Fruit fly (Drosophila melanogaster) whole organism, prepupa: ENCODE measurements around the gene CG6933.

Experiments
- Blimp-1 ChIP-seq: fragments of 200-800 bp; sonication (Bioruptor generic); optimal IDR thresholded peaks from 3 replicates; lab custom pipeline; 2017; ENCODE audit warnings: missing biosample characterization, missing genetic modification characterization, mild to moderate bottlenecking, moderate library complexity, missing genetic modification reagents
- CG10631 ChIP-seq: fragments of 200-800 bp; sonication (Bioruptor generic); optimal IDR thresholded peaks from 2 replicates; lab custom pipeline; 2016; ENCODE audit warnings: missing biosample characterization, missing genetic modification characterization
- CG10669 ChIP-seq: fragments of 200-800 bp; sonication (Bioruptor generic); optimal IDR thresholded peaks from 3 replicates; lab custom pipeline; 2018; ENCODE audit warnings: missing biosample characterization, mild to moderate bottlenecking, missing genetic modification characterization, moderate library complexity
- CG11902 ChIP-seq: fragments of 200-800 bp; sonication (Bioruptor generic); optimal IDR thresholded peaks from 3 replicates; lab custom pipeline; 2016; ENCODE audit warnings: missing biosample characterization, missing genetic modification characterization
- CG15336 ChIP-seq: fragments of 200-800 bp; sonication (Bioruptor generic); IDR thresholded peaks from 2 replicates; pipeline ENCODE4 v1.3.6; 2022; ENCODE audit warnings: missing biosample characterization, missing genetic modification characterization
- CG1621 ChIP-seq: fragments of 200-800 bp; sonication (Bioruptor generic); optimal IDR thresholded peaks from 3 replicates; lab custom pipeline; 2018; ENCODE audit warnings: missing biosample characterization, mild to moderate bottlenecking, missing genetic modification characterization
- CG16779 ChIP-seq: fragments of 200-800 bp; sonication (Bioruptor generic); optimal IDR thresholded peaks from 3 replicates; lab custom pipeline; 2017; ENCODE audit warnings: missing biosample characterization, mild to moderate bottlenecking, missing genetic modification characterization
- CG3032 ChIP-seq: fragments of 200-800 bp; optimal IDR thresholded peaks from 2 replicates; lab custom pipeline; 2019; ENCODE audit warnings: missing biosample characterization, mild to moderate bottlenecking, missing genetic modification characterization, moderate library complexity
- CG31627 ChIP-seq: fragments of 200-800 bp; sonication (Bioruptor generic); optimal IDR thresholded peaks from 3 replicates; lab custom pipeline; 2016; ENCODE audit warnings: missing biosample characterization, missing genetic modification characterization
- CG34406 ChIP-seq: fragments of 200-800 bp; sonication (Bioruptor generic); optimal IDR thresholded peaks from 3 replicates; lab custom pipeline; 2016; ENCODE audit warnings: missing biosample characterization, missing genetic modification characterization
- CG3919 ChIP-seq: fragments of 200-800 bp; sonication (Bioruptor generic); optimal IDR thresholded peaks from 3 replicates; lab custom pipeline; 2016; ENCODE audit warnings: missing biosample characterization, missing genetic modification characterization
- CG4318 ChIP-seq: fragments of 200-800 bp; sonication (Bioruptor generic); optimal IDR thresholded peaks from 3 replicates; lab custom pipeline; 2017; ENCODE audit warnings: missing biosample characterization, mild to moderate bottlenecking, missing genetic modification characterization
- CG6163 ChIP-seq: fragments of 200-800 bp; sonication (Bioruptor generic); IDR thresholded peaks from 3 replicates; pipeline ENCODE4 v1.3.6; 2022; ENCODE audit warnings: missing biosample characterization, missing genetic modification characterization
- CG6854 ChIP-seq: fragments of 200-800 bp; sonication (Bioruptor generic); optimal IDR thresholded peaks from 2 replicates; lab custom pipeline; 2017; ENCODE audit warnings: missing biosample characterization, mild to moderate bottlenecking, missing genetic modification characterization
- CG8119 ChIP-seq: fragments of 200-800 bp; sonication (Bioruptor generic); IDR thresholded peaks from 3 replicates; pipeline ENCODE4 v1.3.6; 2022; ENCODE audit warnings: missing biosample characterization, missing genetic modification characterization
- CG8319 ChIP-seq: fragments of 200-800 bp; sonication (Bioruptor generic); optimal IDR thresholded peaks from 3 replicates; lab custom pipeline; 2016; ENCODE audit warnings: missing biosample characterization, missing genetic modification characterization
- CG8632 ChIP-seq: fragments of 200-800 bp; sonication (Bioruptor generic); optimal IDR thresholded peaks from 3 replicates; lab custom pipeline; 2016; ENCODE audit warnings: missing biosample characterization, missing genetic modification characterization
- CG9139 ChIP-seq: fragments of 200-800 bp; sonication (Bioruptor generic); optimal IDR thresholded peaks from 3 replicates; lab custom pipeline; 2017; ENCODE audit warnings: missing biosample characterization, mild to moderate bottlenecking, missing genetic modification characterization
- Eip75B ChIP-seq: fragments of 200-800 bp; sonication (Bioruptor generic); optimal IDR thresholded peaks from 3 replicates; lab custom pipeline; 2016; ENCODE audit warnings: missing biosample characterization, missing genetic modification characterization
- Eip78C ChIP-seq: fragments of 200-800 bp; sonication (Bioruptor generic); peaks from one replicate; lab custom pipeline; 2016; ENCODE audit warnings: missing biosample characterization, missing genetic modification characterization
- Ets21C ChIP-seq: fragments of 200-800 bp; sonication (Bioruptor generic); optimal IDR thresholded peaks from 3 replicates; lab custom pipeline; 2016; ENCODE audit warnings: missing biosample characterization, missing genetic modification characterization
- Ets96B ChIP-seq: fragments of 200-800 bp; optimal IDR thresholded peaks from 2 replicates; lab custom pipeline; 2019; ENCODE audit warnings: missing biosample characterization, mild to moderate bottlenecking, missing genetic modification characterization, moderate library complexity
- Gug ChIP-seq: fragments of 200-800 bp; sonication (Bioruptor generic); IDR thresholded peaks from 2 replicates; pipeline ENCODE4 v1.3.6; 2022; ENCODE audit warnings: missing biosample characterization, missing genetic modification characterization
- Hr38 ChIP-seq: sonication (Bioruptor generic); optimal IDR thresholded peaks from 2 replicates; lab custom pipeline; 2016; ENCODE audit warnings: missing biosample characterization, missing genetic modification characterization
- Hr39 ChIP-seq: fragments of 200-800 bp; sonication (Bioruptor generic); optimal IDR thresholded peaks from 2 replicates; lab custom pipeline; 2016; ENCODE audit warnings: missing biosample characterization, missing genetic modification characterization
- Hr4 ChIP-seq: fragments of 200-800 bp; sonication (Bioruptor generic); optimal IDR thresholded peaks from 3 replicates; lab custom pipeline; 2016; ENCODE audit warnings: missing biosample characterization, missing genetic modification characterization
- Lpt ChIP-seq: fragments of 200-800 bp; sonication (Bioruptor generic); optimal IDR thresholded peaks from 3 replicates; lab custom pipeline; 2016; ENCODE audit warnings: missing biosample characterization, missing genetic modification characterization
- Met ChIP-seq: fragments of 200-800 bp; sonication (Bioruptor generic); optimal IDR thresholded peaks from 3 replicates; lab custom pipeline; 2016; ENCODE audit warnings: missing biosample characterization, missing genetic modification characterization
- OdsH ChIP-seq: fragments of 200-800 bp; sonication (Bioruptor generic); optimal IDR thresholded peaks from 3 replicates; lab custom pipeline; 2016; ENCODE audit warnings: missing biosample characterization, missing genetic modification characterization
- Sox102F ChIP-seq: fragments of 200-800 bp; sonication (Bioruptor generic); optimal IDR thresholded peaks from 2 replicates; lab custom pipeline; 2016; ENCODE audit warnings: missing biosample characterization, mild to moderate bottlenecking, missing genetic modification characterization
- Sox14 ChIP-seq: fragments of 200-800 bp; sonication (Bioruptor generic); optimal IDR thresholded peaks from 3 replicates; lab custom pipeline; 2016; ENCODE audit warnings: missing biosample characterization, missing genetic modification characterization
- acj6 ChIP-seq: fragments of 200-800 bp; sonication (Bioruptor generic); optimal IDR thresholded peaks from 3 replicates; lab custom pipeline; 2016; ENCODE audit warnings: missing biosample characterization, missing genetic modification characterization
- cyc ChIP-seq: fragments of 200-800 bp; sonication (Bioruptor generic); optimal IDR thresholded peaks from 3 replicates; lab custom pipeline; 2016; ENCODE audit warnings: missing biosample characterization, missing genetic modification characterization
- dac ChIP-seq: fragments of 200-800 bp; sonication (Bioruptor generic); optimal IDR thresholded peaks from 2 replicates; lab custom pipeline; 2017; ENCODE audit warnings: missing biosample characterization, mild to moderate bottlenecking, missing genetic modification characterization
- dsx ChIP-seq: fragments of 200-800 bp; optimal IDR thresholded peaks from 3 replicates; lab custom pipeline; 2019; ENCODE audit warnings: missing biosample characterization, mild to moderate bottlenecking, missing genetic modification characterization, moderate library complexity; ENCODE audit not compliant: poor library complexity, severe bottlenecking
- eg ChIP-seq: fragments of 200-800 bp; sonication (Bioruptor generic); IDR thresholded peaks from 3 replicates; pipeline ENCODE4 v1.3.6; 2022; ENCODE audit warnings: missing biosample characterization, missing genetic modification characterization
- esn ChIP-seq: fragments of 200-800 bp; sonication (Bioruptor generic); optimal IDR thresholded peaks from 2 replicates; lab custom pipeline; 2016; ENCODE audit warnings: missing biosample characterization, mild to moderate bottlenecking, missing genetic modification characterization, moderate library complexity
- fd85E ChIP-seq: fragments of 200-800 bp; sonication (Bioruptor generic); optimal IDR thresholded peaks from 3 replicates; lab custom pipeline; 2016; ENCODE audit warnings: missing biosample characterization, missing genetic modification characterization
- fkh ChIP-seq: fragments of 200-800 bp; sonication (Bioruptor generic); optimal IDR thresholded peaks from 3 replicates; lab custom pipeline; 2017; ENCODE audit warnings: missing biosample characterization, mild to moderate bottlenecking, missing genetic modification characterization, moderate library complexity
- lz ChIP-seq: fragments of 200-800 bp; sonication (Bioruptor generic); optimal IDR thresholded peaks from 3 replicates; lab custom pipeline; 2016; ENCODE audit warnings: missing biosample characterization, missing genetic modification characterization
- salr ChIP-seq, 2 experiments: fragments of 200-800 bp; sonication (Bioruptor generic); optimal IDR thresholded peaks; 3 replicates each; lab custom pipeline; 2016 to 2018; ENCODE audit warnings: missing biosample characterization in 2 of 2, missing genetic modification characterization in 2 of 2, mild to moderate bottlenecking in 1 of 2
- ss ChIP-seq, 2 experiments: fragments of 200-800 bp; sonication (Bioruptor generic); optimal IDR thresholded peaks; 2 replicates in 1 of 2; 3 replicates in 1 of 2; lab custom pipeline; 2017 to 2018; ENCODE audit warnings: mild to moderate bottlenecking in 2 of 2, missing biosample characterization in 2 of 2, missing genetic modification characterization in 2 of 2, moderate library complexity in 1 of 2
- topi ChIP-seq: fragments of 200-800 bp; sonication (Bioruptor generic); optimal IDR thresholded peaks from 3 replicates; lab custom pipeline; 2016; ENCODE audit warnings: missing biosample characterization, missing genetic modification characterization
- vri ChIP-seq: fragments of 200-800 bp; sonication (Bioruptor generic); optimal IDR thresholded peaks from 3 replicates; lab custom pipeline; 2016; ENCODE audit warnings: missing biosample characterization, mild to moderate bottlenecking, missing genetic modification characterization

The CG6933 gene

DNA sequence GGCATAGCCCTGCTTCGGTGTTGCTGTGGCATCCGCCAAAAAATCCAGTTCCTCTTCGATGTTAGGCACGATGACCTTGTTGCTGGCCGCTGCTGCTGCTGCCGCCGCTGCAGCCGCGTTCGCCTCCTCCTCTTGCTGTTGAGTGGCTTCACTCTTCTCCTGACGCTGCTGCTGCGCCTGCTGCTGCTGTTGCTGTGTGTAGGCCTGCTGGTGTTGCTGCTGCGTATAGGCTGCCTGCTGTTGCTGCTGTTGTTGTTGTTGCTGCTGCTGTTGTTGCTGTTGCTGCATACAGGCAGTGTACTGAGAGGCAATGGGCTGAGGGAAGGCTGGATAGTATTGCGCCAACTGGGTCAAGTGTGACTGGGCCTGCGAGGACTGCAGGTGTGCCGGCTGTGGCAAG lies 16.9 kb upstream of the CG6933 start:
- TF ChIP-seq CG3919 (GFP tag; lab: Kevin White, UChicago), result no peak
- TF ChIP-seq Ets96B (tag; lab: Kevin White, UChicago), result no peak
- no peak for TF ChIP-seq CG4318
- no peak for TF ChIP-seq salr (GFP tag; optimal IDR thresholded peaks at IDR 0.05; lab: Kevin White, UChicago)
- no peak for TF ChIP-seq Eip75B (GFP tag; lab: Kevin White, UChicago)
- TF ChIP-seq lz (GFP tag; lab: Kevin White, UChicago), result no peak
- no peak for TF ChIP-seq Sox14 (GFP tag; lab: Kevin White, UChicago)
- TF ChIP-seq topi (GFP tag; lab: Kevin White, UChicago), result no peak
- no peak for TF ChIP-seq fd85E (GFP tag; lab: Kevin White, UChicago)
- no peak for TF ChIP-seq Eip78C (GFP tag; lab: Kevin White, UChicago)
- no peak for TF ChIP-seq CG31627 (GFP tag; lab: Kevin White, UChicago)
- no peak for TF ChIP-seq OdsH (GFP tag; lab: Kevin White, UChicago)
- no peak for TF ChIP-seq CG11902 (GFP tag; lab: Kevin White, UChicago)
- TF ChIP-seq Hr39 (GFP tag; lab: Kevin White, UChicago), result no peak
- no peak for TF ChIP-seq dac (GFP tag; lab: Kevin White, UChicago)
- TF ChIP-seq dsx (GFP tag; lab: Kevin White, UChicago), result no peak
- no peak for TF ChIP-seq CG34406 (GFP tag; lab: Kevin White, UChicago)
- no peak for TF ChIP-seq CG3032 (tag; lab: Kevin White, UChicago)
- TF ChIP-seq CG6854 (GFP tag; lab: Kevin White, UChicago), result no peak

DNA sequence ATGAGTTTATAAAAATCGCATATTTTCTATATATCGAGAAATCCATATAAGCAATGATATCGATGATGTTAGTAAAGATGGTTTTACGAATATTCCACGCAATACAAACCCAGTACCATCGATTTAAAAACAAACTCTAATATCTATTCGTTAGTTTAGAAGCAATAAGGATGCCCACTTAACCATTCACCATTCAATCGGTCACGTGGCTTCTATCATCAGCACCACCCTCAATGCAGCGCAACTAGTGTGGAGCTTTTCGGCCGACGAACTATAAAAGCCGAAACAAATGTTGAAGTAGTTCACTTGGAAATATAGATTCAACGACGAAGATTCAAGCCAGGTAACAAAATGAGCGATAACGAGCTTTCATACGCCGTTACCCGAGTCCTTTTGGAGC lies 11.1 kb upstream of the CG6933 start, which contains the start of gene CG13813:
Gene CG13813, plus strand, starts transcription at position 301 of the 400 bp plus-strand sequence.
- TF ChIP-seq CG3032 (tag; lab: Kevin White, UChicago), result no peak
- TF ChIP-seq topi (GFP tag; lab: Kevin White, UChicago), result no peak
- TF ChIP-seq Ets21C (GFP tag; lab: Kevin White, UChicago), result no peak
- TF ChIP-seq vri, result no peak
- TF ChIP-seq Sox14 (GFP tag; lab: Kevin White, UChicago), result no peak
- TF ChIP-seq dsx (GFP tag; lab: Kevin White, UChicago), result no peak
- no peak for TF ChIP-seq Sox102F
- TF ChIP-seq fkh (GFP tag; lab: Kevin White, UChicago), result no peak

DNA sequence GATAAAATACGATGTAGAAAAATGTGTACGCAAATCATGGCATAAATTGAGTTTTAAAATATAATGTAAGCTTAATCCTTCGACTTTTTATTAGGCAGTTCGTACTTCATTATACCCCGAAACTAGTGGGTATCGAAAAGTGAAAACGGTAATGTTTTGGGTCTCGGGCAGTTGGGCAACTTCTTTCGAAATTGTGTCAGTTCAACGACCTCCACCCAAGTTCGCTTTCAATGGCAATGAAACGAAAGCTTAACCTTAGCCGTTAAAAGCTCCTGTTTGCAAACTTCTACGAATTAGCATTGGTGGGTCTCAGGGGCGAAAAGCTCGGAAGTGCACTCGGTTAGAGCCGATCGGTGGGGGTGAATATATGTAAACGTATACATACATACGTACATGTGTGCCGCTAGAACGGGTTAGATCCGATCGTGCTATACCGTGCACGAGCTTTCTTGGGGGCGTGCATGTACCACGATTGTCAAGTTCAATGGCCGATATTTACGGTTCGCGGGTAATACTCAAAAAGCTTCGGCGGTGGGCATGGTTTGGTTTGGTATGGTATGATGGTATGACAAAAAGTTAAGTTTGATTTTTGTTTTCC lies 10.1 kb upstream of the CG6933 start:
- TF ChIP-seq Hr4 (GFP tag; lab: Kevin White, UChicago) (no peak), eg (no peak), Lpt (GFP tag; lab: Kevin White, UChicago) (no peak), esn (peak; percentile 17), ss (GFP tag; optimal IDR thresholded peaks at IDR 0.05; lab: Kevin White, UChicago) (no peak), CG8632 (GFP tag; lab: Kevin White, UChicago) (no peak), CG3032 (tag; lab: Kevin White, UChicago) (no peak), CG8119 (no peak), Sox14 (GFP tag; lab: Kevin White, UChicago) (no peak), cyc (GFP tag; lab: Kevin White, UChicago) (no peak), lz (GFP tag; lab: Kevin White, UChicago) (no peak), Ets96B (tag; lab: Kevin White, UChicago) (no peak), CG8319 (GFP tag; lab: Kevin White, UChicago) (no peak), Gug (GFP tag; lab: Robert Waterston, UW) (no peak), CG1621 (tag; lab: Kevin White, UChicago) (no peak), Sox102F (no peak), acj6 (GFP tag; lab: Kevin White, UChicago) (no peak), CG31627 (GFP tag; lab: Kevin White, UChicago) (no peak), OdsH (GFP tag; lab: Kevin White, UChicago) (no peak), Met (GFP tag; lab: Kevin White, UChicago) (no peak), CG15336 (no peak), Eip75B (GFP tag; lab: Kevin White, UChicago) (no peak), CG6163 (GFP tag; lab: Robert Waterston, UW) (0 out of 3 replicates have a peak, but pooled peaks have one; percentile 17), dsx (GFP tag; lab: Kevin White, UChicago) (no peak), Hr38 (GFP tag; lab: Kevin White, UChicago) (no peak), CG16779 (tag; lab: Kevin White, UChicago) (no peak), CG10669 (GFP tag; lab: Kevin White, UChicago) (no peak), vri (no peak), CG6854 (GFP tag; lab: Kevin White, UChicago) (no peak), CG11902 (GFP tag; lab: Kevin White, UChicago) (no peak), topi (GFP tag; lab: Kevin White, UChicago) (no peak), CG9139 (GFP tag; lab: Kevin White, UChicago) (no peak), Blimp-1 (GFP tag; lab: Kevin White, UChicago) (peak; percentile 87), Eip78C (GFP tag; lab: Kevin White, UChicago) (peak; percentile 74), CG10631 (no peak)
